Fruit fly (Drosophila melanogaster) whole organism, pupa: Measurements from ENCODE around the gene FoxP.

Experiments used
- CG10348 ChIP-seq: fragments of 200-800 bp; sonication (Bioruptor generic); IDR thresholded peaks from 2 replicates; pipeline ENCODE4 v1.3.6; 2022; ENCODE audit warnings: missing biosample characterization, missing genetic modification characterization
- CG12605 ChIP-seq: fragments of 200-800 bp; sonication (Bioruptor generic); IDR thresholded peaks from 2 replicates; pipeline ENCODE4 v1.3.6; 2022; ENCODE audit warnings: missing biosample characterization, missing genetic modification characterization
- CG13204 ChIP-seq: fragments of 200-800 bp; sonication (Bioruptor generic); optimal IDR thresholded peaks from 2 replicates; lab custom pipeline; 2018; ENCODE audit warnings: missing biosample characterization, mild to moderate bottlenecking, missing genetic modification characterization, moderate library complexity
- CG15710 ChIP-seq: fragments of 200-800 bp; sonication (Bioruptor generic); optimal IDR thresholded peaks from 2 replicates; lab custom pipeline; 2018; ENCODE audit warnings: missing biosample characterization, mild to moderate bottlenecking, missing genetic modification characterization, moderate library complexity
- CG17806 ChIP-seq: fragments of 200-800 bp; sonication (Bioruptor generic); optimal IDR thresholded peaks from 2 replicates; lab custom pipeline; 2018; ENCODE audit warnings: missing biosample characterization, mild to moderate bottlenecking, missing genetic modification characterization, moderate library complexity
- CG32121 ChIP-seq: fragments of 200-800 bp; sonication (Bioruptor generic); IDR thresholded peaks from 2 replicates; pipeline ENCODE4 v1.3.6; 2022; ENCODE audit warnings: missing biosample characterization, missing genetic modification characterization
- CG4496 ChIP-seq: fragments of 200-800 bp; sonication (Bioruptor generic); IDR thresholded peaks from 3 replicates; pipeline ENCODE4 v1.3.6; 2022; ENCODE audit warnings: missing biosample characterization, missing genetic modification characterization
- CG8159 ChIP-seq: fragments of 200-800 bp; sonication (Bioruptor generic); optimal IDR thresholded peaks from 3 replicates; lab custom pipeline; 2018; ENCODE audit warnings: missing biosample characterization, mild to moderate bottlenecking, missing genetic modification characterization, moderate library complexity
- CG9948 ChIP-seq: fragments of 200-800 bp; sonication (Bioruptor generic); optimal IDR thresholded peaks from 2 replicates; lab custom pipeline; 2018; ENCODE audit warnings: missing biosample characterization, mild to moderate bottlenecking, missing genetic modification characterization, moderate library complexity
- EcR ChIP-seq: fragments of 200-800 bp; sonication (Bioruptor generic); optimal IDR thresholded peaks from 3 replicates; lab custom pipeline; 2019; ENCODE audit warnings: missing biosample characterization, missing genetic modification characterization, mild to moderate bottlenecking, moderate library complexity, missing genetic modification reagents
- Pif1A ChIP-seq: fragments of 200-800 bp; sonication (Bioruptor generic); optimal IDR thresholded peaks from 3 replicates; lab custom pipeline; 2016; ENCODE audit warnings: missing biosample characterization, missing genetic modification characterization
- Pif1B ChIP-seq: fragments of 200-800 bp; sonication (Bioruptor generic); optimal IDR thresholded peaks from 3 replicates; lab custom pipeline; 2016; ENCODE audit warnings: missing biosample characterization, missing genetic modification characterization
- fd96Ca ChIP-seq: fragments of 200-800 bp; sonication (Bioruptor generic); IDR thresholded peaks from 3 replicates; pipeline ENCODE4 v1.3.6; 2022; ENCODE audit warnings: missing biosample characterization, missing genetic modification characterization
- gl ChIP-seq: fragments of 200-800 bp; sonication (Bioruptor generic); optimal IDR thresholded peaks from 2 replicates; lab custom pipeline; 2018; ENCODE audit warnings: missing biosample characterization, mild to moderate bottlenecking, missing genetic modification characterization

DNA sequence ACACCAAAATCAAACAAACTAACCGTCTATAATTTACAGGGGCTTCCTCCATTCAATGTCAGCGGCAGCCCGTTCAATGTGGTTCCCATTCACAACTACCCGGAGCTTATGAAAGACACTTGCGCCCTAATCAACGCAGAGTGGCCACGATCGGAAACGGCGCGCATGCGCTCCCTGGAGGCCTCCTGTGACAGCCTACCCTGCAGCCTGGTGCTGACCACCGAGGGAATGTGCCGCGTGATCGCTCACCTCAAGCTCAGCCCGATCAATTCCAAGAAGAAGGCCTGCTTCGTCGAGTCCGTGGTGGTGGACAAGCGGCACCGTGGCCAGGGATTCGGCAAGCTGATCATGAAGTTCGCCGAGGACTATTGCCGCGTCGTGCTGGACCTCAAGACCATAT is 38.2 kb upstream of the FoxP start, which contains the start of gene MED6:
- TF ChIP-seq CG12605 (GFP tag; lab: Robert Waterston, UW) (no peak), gl (no peak), CG17806 (no peak), CG9948 (tag; lab: Kevin White, UChicago) (no peak), fd96Ca (GFP tag; lab: Robert Waterston, UW) (no peak), CG4496 (GFP tag; lab: Robert Waterston, UW) (no peak), CG8159 (tag; lab: Kevin White, UChicago) (no peak), Pif1B (no peak), Pif1A (GFP tag; lab: Kevin White, UChicago) (no peak), CG13204 (GFP tag; lab: Kevin White, UChicago) (no peak), CG15710 (tag; lab: Kevin White, UChicago) (no peak), CG32121 (GFP tag; lab: Robert Waterston, UW) (no peak), CG10348 (GFP tag; lab: Robert Waterston, UW) (no peak), EcR (no peak)
